Fruit fly (Drosophila melanogaster): ENCODE results near the gene mbm.

dm6 chr2L:285596-286023 lies 12.1 kb upstream of the mbm start:
- TF ChIP-seq CG5204 (GFP tag; optimal IDR thresholded peaks at IDR 0.05) (no peak), Clk (GFP tag; optimal IDR thresholded peaks at IDR 0.05) (no peak), tj (GFP tag; optimal IDR thresholded peaks at IDR 0.05) (no peak), ovo (GFP tag; optimal IDR thresholded peaks at IDR 0.05) (no peak), kay (GFP tag; ENCODE audit: borderline replicate concordance) (no peak), CG33017 (tag; optimal IDR thresholded peaks at IDR 0.05) (peak; percentile 62), CG1620 (GFP tag; optimal IDR thresholded peaks at IDR 0.05) (no peak), Hr96 (GFP tag; optimal IDR thresholded peaks at IDR 0.05) (no peak), CG12768 (GFP tag; optimal IDR thresholded peaks at IDR 0.05) (peak; percentile 51), Mnt (GFP tag; optimal IDR thresholded peaks at IDR 0.05) (no peak), bab1 (GFP tag; optimal IDR thresholded peaks at IDR 0.05) (peak; percentile 39), cnc (optimal IDR thresholded peaks at IDR 0.05) (no peak), CG11617 (GFP tag; optimal IDR thresholded peaks at IDR 0.05) (no peak)

Measured in whole organism, adult.